Worm (Caenorhabditis elegans) whole organism, L3 larva: ENCODE data around the gene cog-1.

ENCODE experiments used
- ceh-28 ChIP-seq: fragments of 150-350 bp; optimal IDR thresholded peaks from 2 replicates; lab custom pipeline; 2014; ENCODE audit warnings: missing biosample characterization, missing genetic modification reagents, missing genetic modification characterization
- daf-12 ChIP-seq: fragments of 150-350 bp; optimal IDR thresholded peaks from 2 replicates; lab custom pipeline; 2014; ENCODE audit warnings: missing biosample characterization, missing genetic modification reagents, missing genetic modification characterization
- fkh-10 ChIP-seq: sonication (generic microtip); optimal IDR thresholded peaks from 2 replicates; lab custom pipeline; 2017; ENCODE audit warnings: missing biosample characterization, missing genetic modification reagents, missing genetic modification characterization
- mml-1 ChIP-seq: fragments of 150-350 bp; sonication (generic microtip); optimal IDR thresholded peaks from 3 replicates; lab custom pipeline; 2014; ENCODE audit warnings: missing biosample characterization, missing genetic modification characterization
- nhr-11 ChIP-seq: fragments of 150-350 bp; optimal IDR thresholded peaks from 2 replicates; lab custom pipeline; 2014; ENCODE audit warnings: missing biosample characterization, missing genetic modification characterization
- nhr-23 ChIP-seq: fragments of 150-350 bp; optimal IDR thresholded peaks from 2 replicates; lab custom pipeline; 2014; ENCODE audit warnings: missing biosample characterization, missing genetic modification reagents, missing genetic modification characterization
- nhr-25 ChIP-seq: sonication (generic microtip); optimal IDR thresholded peaks from 2 replicates; lab custom pipeline; 2017; ENCODE audit warnings: missing biosample characterization, missing genetic modification characterization
- snpc-4 ChIP-seq: fragments of 150-350 bp; optimal IDR thresholded peaks from 2 replicates; lab custom pipeline; 2014; ENCODE audit warnings: missing biosample characterization, missing genetic modification characterization

The cog-1 gene

DNA sequence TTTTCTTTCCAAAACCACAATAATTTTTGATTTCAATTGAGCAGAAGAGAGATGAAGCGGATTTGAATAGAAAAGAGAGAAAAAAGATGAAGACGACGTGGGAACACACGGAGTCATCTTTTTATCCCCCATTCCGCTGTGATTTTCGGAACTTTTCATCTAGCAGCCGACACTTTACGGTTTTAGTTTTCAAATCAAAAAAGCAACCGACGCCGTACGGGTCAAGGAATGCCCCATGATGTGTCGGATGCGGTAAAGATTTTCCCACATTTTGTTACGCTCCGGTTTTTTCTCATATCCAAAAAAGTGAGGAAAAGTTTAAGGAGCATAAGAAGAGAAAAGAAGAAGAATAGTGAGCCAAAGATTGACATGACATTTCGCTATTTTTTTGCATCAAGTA is 43.2 kb downstream of the cog-1 start:
- no peak for TF ChIP-seq nhr-11
- TF ChIP-seq daf-12 = no peak
- peak; percentile 89 for TF ChIP-seq snpc-4 (tag; lab: Kevin White, UChicago)
- no peak for TF ChIP-seq nhr-23 (tag; lab: Kevin White, UChicago)
- TF ChIP-seq ceh-28 (tag; lab: Kevin White, UChicago) = no peak

DNA sequence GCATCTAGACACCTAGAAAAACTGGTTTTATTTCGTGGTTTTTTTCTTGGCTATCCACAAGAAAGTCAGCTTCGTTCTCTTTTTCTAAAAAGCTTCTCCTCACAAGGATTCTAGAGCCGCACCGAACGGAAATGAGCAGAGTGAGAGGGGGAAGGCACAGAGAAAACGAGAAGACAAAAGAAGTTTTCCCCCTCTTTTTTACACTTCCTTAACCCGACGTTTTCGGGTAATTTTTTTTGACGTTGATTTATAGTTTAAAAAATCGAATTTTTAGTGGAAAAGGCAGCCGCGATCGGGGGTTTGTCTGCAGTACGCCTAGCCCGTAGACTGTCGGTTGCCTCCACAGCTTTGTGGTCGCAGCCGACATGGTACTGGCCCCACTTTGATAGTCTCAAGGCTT is 44.3 kb downstream of the cog-1 start:
- TF ChIP-seq nhr-25 (tag; lab: Kevin White, UChicago) = no peak
- peak; percentile 72 for TF ChIP-seq fkh-10 (GFP tag; lab: Kevin White, UChicago)
- TF ChIP-seq, all 47 proteins: peak for 1

DNA sequence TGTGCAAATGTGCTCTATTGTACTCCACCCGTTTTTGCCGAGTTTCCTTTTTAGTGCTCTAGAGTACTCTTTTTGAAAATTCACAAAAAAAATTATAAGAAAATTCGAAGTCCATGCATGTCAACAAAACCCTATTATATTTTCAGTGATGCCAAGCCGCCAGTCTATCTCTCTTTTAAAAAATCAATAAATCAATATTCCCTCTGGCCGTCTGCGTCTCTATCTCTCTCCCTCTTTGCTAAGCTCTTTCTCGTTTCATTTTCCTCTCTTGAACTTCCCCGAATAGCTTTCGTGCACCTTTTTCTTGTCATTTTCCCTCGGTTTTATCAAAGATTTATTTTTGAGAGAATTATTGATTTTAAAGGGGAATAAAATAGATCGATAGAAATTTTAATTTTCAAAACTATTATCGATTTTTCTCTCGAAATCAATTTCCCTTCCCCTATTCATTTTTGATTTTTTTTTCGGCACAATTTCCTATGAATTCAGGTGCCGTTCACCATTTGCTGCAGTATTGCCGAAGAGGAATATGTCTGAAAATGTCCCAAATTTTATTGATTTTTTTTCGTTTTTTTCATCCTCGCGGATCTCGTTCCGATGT is 50.3 kb downstream of the cog-1 start:
- TF ChIP-seq ceh-28 (tag; lab: Kevin White, UChicago) = peak; percentile 82
- TF ChIP-seq mml-1 (tag; lab: Kevin White, UChicago) = no peak
